Fruit fly (Drosophila melanogaster) whole organism, prepupa: ENCODE data around the gene Epp.
A peak's percentile ranks its signal among the peaks of the same experiment; 100 is the strongest.

ENCODE experiments used
- Hr38 ChIP-seq: sonication (Bioruptor generic); optimal IDR thresholded peaks from 2 replicates; lab custom pipeline; 2016; ENCODE audit warnings: missing biosample characterization, missing genetic modification characterization
- Lpt ChIP-seq: fragments of 200-800 bp; sonication (Bioruptor generic); optimal IDR thresholded peaks from 3 replicates; lab custom pipeline; 2016; ENCODE audit warnings: missing biosample characterization, missing genetic modification characterization
- Smox ChIP-seq: fragments of 200-800 bp; sonication (Bioruptor generic); optimal IDR thresholded peaks from 3 replicates; lab custom pipeline; 2016; ENCODE audit warnings: missing biosample characterization, missing genetic modification characterization
- Sox102F ChIP-seq: fragments of 200-800 bp; sonication (Bioruptor generic); optimal IDR thresholded peaks from 2 replicates; lab custom pipeline; 2016; ENCODE audit warnings: missing biosample characterization, mild to moderate bottlenecking, missing genetic modification characterization
- fd85E ChIP-seq: fragments of 200-800 bp; sonication (Bioruptor generic); optimal IDR thresholded peaks from 3 replicates; lab custom pipeline; 2016; ENCODE audit warnings: missing biosample characterization, missing genetic modification characterization

DNA sequence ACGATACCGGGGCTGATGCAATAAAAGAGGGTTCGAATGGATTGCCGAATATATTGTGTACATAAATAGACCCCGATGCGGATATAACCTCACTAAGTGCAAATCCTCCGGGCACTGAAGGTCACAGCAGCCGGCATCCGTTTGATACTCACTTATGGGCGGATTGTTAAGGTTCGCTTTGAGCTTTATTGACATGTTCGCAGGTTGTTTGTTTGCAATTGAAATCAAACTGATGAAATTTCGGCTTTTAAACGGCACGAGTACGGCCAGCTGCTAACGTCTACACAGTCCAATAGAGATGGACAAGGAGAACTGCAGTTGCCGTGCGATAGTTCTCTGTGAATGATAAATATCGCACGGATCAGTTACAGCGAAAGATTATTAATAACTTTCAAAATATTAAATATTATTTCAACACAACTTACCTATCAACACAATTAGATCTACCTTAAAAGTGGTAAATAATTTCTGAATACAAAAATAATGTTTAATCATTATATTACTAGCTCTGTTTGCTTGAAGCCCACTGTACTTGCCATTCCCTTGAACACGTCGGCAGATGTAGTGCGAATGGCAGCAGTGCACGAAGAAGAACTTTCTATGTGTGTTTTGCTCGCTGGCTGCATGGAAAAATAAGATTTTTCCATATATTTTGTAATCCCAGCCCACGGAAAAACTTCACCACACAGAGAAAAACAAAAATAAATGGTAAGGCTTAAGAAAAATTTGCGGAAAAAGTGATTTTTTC, 34.5 kb downstream of the Epp start, which contains the start of the genes GluProRS and AP-1sigma:
- peak; percentile 62 for TF ChIP-seq Lpt (GFP tag; lab: Kevin White, UChicago)
- peak; percentile 88 for TF ChIP-seq Smox (GFP tag; lab: Kevin White, UChicago)
- TF ChIP-seq Hr38 (GFP tag; lab: Kevin White, UChicago) = no peak
- peak; percentile 50 for TF ChIP-seq fd85E (GFP tag; lab: Kevin White, UChicago)
- TF ChIP-seq Sox102F (GFP tag; lab: Kevin White, UChicago) = peak; percentile 82
